Worm (Caenorhabditis elegans) whole organism, L4/young adult: ENCODE measurements around the gene F56D6.12.

ENCODE experiments used
- W03F9.2 ChIP-seq: fragments of 150-350 bp; optimal IDR thresholded peaks from 2 replicates; lab custom pipeline; 2014; ENCODE audit warnings: missing biosample characterization, missing genetic modification characterization
- dao-5 ChIP-seq: sonication (generic microtip); optimal IDR thresholded peaks from 2 replicates; lab custom pipeline; 2016; ENCODE audit warnings: missing genotype, missing genetic modification characterization, moderate library complexity, missing compliant biosample characterization
- him-1 ChIP-seq: sonication (generic microtip); optimal IDR thresholded peaks from 2 replicates; lab custom pipeline; 2016; ENCODE audit warnings: missing genotype, missing genetic modification reagents, missing genetic modification characterization, missing compliant biosample characterization

ce11 chrIV:3918160-3918559, 10.2 kb downstream of the F56D6.12 start, which contains the start of gene F56D6.23:
- TF ChIP-seq him-1 (tag; lab: Kevin White, UChicago): no peak
- TF ChIP-seq dao-5 (tag; lab: Kevin White, UChicago): no peak
- TF ChIP-seq W03F9.2 (tag; lab: Kevin White, UChicago): no peak
